Worm (Caenorhabditis elegans) whole organism, L1 larva: ENCODE results near the gene F46E10.3.

ENCODE experiments used
- C34B4.2 ChIP-seq: sonication (generic microtip); optimal IDR thresholded peaks from 2 replicates; lab custom pipeline; 2017; ENCODE audit warnings: mild to moderate bottlenecking, missing genetic modification characterization, missing compliant biosample characterization
- F16B12.6 ChIP-seq: fragments of 150-350 bp; optimal IDR thresholded peaks from 2 replicates; lab custom pipeline; 2014; ENCODE audit warnings: missing biosample characterization, missing genetic modification characterization
- alr-1 ChIP-seq: fragments of 200-800 bp; sonication (Bioruptor generic); optimal IDR thresholded peaks from 2 replicates; lab custom pipeline; 2018; ENCODE audit warnings: borderline replicate concordance, mild to moderate bottlenecking, missing genetic modification characterization, missing compliant biosample characterization
- blmp-1 ChIP-seq: fragments of 150-350 bp; optimal IDR thresholded peaks from 2 replicates; lab custom pipeline; 2014; ENCODE audit warnings: missing biosample characterization, missing genetic modification characterization
- ceh-63 ChIP-seq: fragments of 200-800 bp; sonication (Bioruptor generic); optimal IDR thresholded peaks from 2 replicates; lab custom pipeline; 2018; ENCODE audit warnings: mild to moderate bottlenecking, missing genetic modification characterization, missing compliant biosample characterization
- ceh-8 ChIP-seq: fragments of 200-800 bp; sonication (Bioruptor generic); optimal IDR thresholded peaks from 2 replicates; lab custom pipeline; 2018; ENCODE audit warnings: mild to moderate bottlenecking, missing genetic modification characterization, moderate library complexity, missing compliant biosample characterization
- ceh-82 ChIP-seq, 3 experiments: fragments of 150-350 bp in 1 of 3; sonication (generic microtip) in 2 of 3; optimal IDR thresholded peaks; 2 replicates each; lab custom pipeline; 2014 to 2017; ENCODE audit warnings: missing biosample characterization in 3 of 3, missing genetic modification characterization in 3 of 3
- ceh-88 ChIP-seq: fragments of 200-800 bp; sonication (Bioruptor generic); IDR thresholded peaks from 2 replicates; pipeline ENCODE4 v1.3.6; 2022; ENCODE audit warnings: missing genetic modification characterization, missing compliant biosample characterization
- efl-1 ChIP-seq, 4 experiments: fragments of 150-350 bp; optimal IDR thresholded peaks in 3 of 4; peaks in 1 of 4; 1 replicate in 1 of 4; 2 replicates in 3 of 4; lab custom pipeline; 2014; ENCODE audit warnings: missing biosample characterization in 2 of 4, missing genetic modification characterization in 2 of 4, missing genetic modification reagents in 2 of 4
- egl-27 ChIP-seq, 2 experiments: fragments of 150-350 bp in 1 of 2; sonication (generic microtip); optimal IDR thresholded peaks; 3 replicates each; lab custom pipeline; 2017 to 2018; ENCODE audit warnings: missing biosample characterization in 2 of 2, missing genetic modification characterization in 2 of 2, missing genetic modification reagents in 2 of 2
- elt-3 ChIP-seq, 6 experiments: fragments of 150-350 bp in 1 of 6; sonication (generic microtip); optimal IDR thresholded peaks; 2 replicates each; lab custom pipeline; 2017 to 2018; ENCODE audit warnings: missing biosample characterization in 6 of 6, missing genetic modification characterization in 6 of 6, inconsistent platforms in 1 of 6
- ets-5 ChIP-seq: fragments of 200-800 bp; sonication (Bioruptor generic); IDR thresholded peaks from 2 replicates; pipeline ENCODE4 v1.3.6; 2022; ENCODE audit warnings: missing genetic modification characterization, missing compliant biosample characterization
- fkh-4 ChIP-seq: sonication (generic microtip); optimal IDR thresholded peaks from 2 replicates; lab custom pipeline; 2016; ENCODE audit warnings: missing compliant biosample characterization, missing genetic modification characterization, borderline replicate concordance
- fkh-8 ChIP-seq: sonication (generic microtip); optimal IDR thresholded peaks from 2 replicates; lab custom pipeline; 2016; ENCODE audit warnings: mild to moderate bottlenecking, missing genetic modification characterization, missing compliant biosample characterization
- fos-1 ChIP-seq: fragments of 150-350 bp; optimal IDR thresholded peaks from 2 replicates; lab custom pipeline; 2014; ENCODE audit warnings: missing biosample characterization, missing genetic modification characterization
- hpl-2 ChIP-seq: fragments of 150-350 bp; optimal IDR thresholded peaks from 2 replicates; lab custom pipeline; 2014; ENCODE audit warnings: missing biosample characterization, missing genetic modification reagents, missing genetic modification characterization
- isw-1 ChIP-seq: fragments of 200-800 bp; sonication (Bioruptor generic); IDR thresholded peaks from 2 replicates; pipeline ENCODE4 v1.3.6; 2022; ENCODE audit warnings: missing genetic modification characterization, missing compliant biosample characterization
- lin-14 ChIP-seq: fragments of 200-800 bp; sonication (Bioruptor generic); optimal IDR thresholded peaks from 2 replicates; lab custom pipeline; 2018; ENCODE audit warnings: mild to moderate bottlenecking, missing genetic modification characterization, moderate library complexity, missing compliant biosample characterization
- lin-15B ChIP-seq: fragments of 150-350 bp; sonication (generic microtip); optimal IDR thresholded peaks from 3 replicates; lab custom pipeline; 2014; ENCODE audit warnings: missing biosample characterization, missing genetic modification characterization
- lin-35 ChIP-seq, 2 experiments: fragments of 150-350 bp; optimal IDR thresholded peaks; 2 replicates each; lab custom pipeline; 2014; ENCODE audit warnings: missing biosample characterization in 2 of 2, missing genetic modification characterization in 2 of 2, missing genetic modification reagents in 2 of 2
- lin-39 ChIP-seq: fragments of 150-350 bp; optimal IDR thresholded peaks from 2 replicates; lab custom pipeline; 2014; ENCODE audit warnings: missing biosample characterization, missing genetic modification reagents, missing genetic modification characterization
- lsy-2 ChIP-seq, 2 experiments: fragments of 150-350 bp; optimal IDR thresholded peaks; 2 replicates each; lab custom pipeline; 2014; ENCODE audit warnings: missing biosample characterization in 2 of 2, missing genetic modification characterization in 2 of 2
- mep-1 ChIP-seq: fragments of 150-350 bp; optimal IDR thresholded peaks from 2 replicates; lab custom pipeline; 2014; ENCODE audit warnings: missing biosample characterization, missing genetic modification characterization
- nhr-19 ChIP-seq: fragments of 200-800 bp; sonication (Bioruptor generic); conservative IDR thresholded peaks from 2 replicates; pipeline ENCODE4 v1.3.6; 2022; ENCODE audit warnings: missing genetic modification characterization, missing compliant biosample characterization
- nhr-28 ChIP-seq: fragments of 150-350 bp; optimal IDR thresholded peaks from 2 replicates; lab custom pipeline; 2014; ENCODE audit warnings: missing biosample characterization, missing genetic modification characterization
- nhr-47 ChIP-seq: sonication (generic microtip); optimal IDR thresholded peaks from 2 replicates; lab custom pipeline; 2016; ENCODE audit warnings: mild to moderate bottlenecking, missing genetic modification characterization, moderate library complexity, missing compliant biosample characterization
- nhr-71 ChIP-seq: sonication (generic microtip); optimal IDR thresholded peaks from 2 replicates; lab custom pipeline; 2016; ENCODE audit warnings: mild to moderate bottlenecking, missing genetic modification characterization, moderate library complexity, missing compliant biosample characterization
- nhr-76 ChIP-seq: sonication (generic microtip); optimal IDR thresholded peaks from 2 replicates; lab custom pipeline; 2017; ENCODE audit warnings: missing biosample characterization, missing genetic modification characterization
- nhr-77 ChIP-seq: fragments of 150-350 bp; optimal IDR thresholded peaks from 2 replicates; lab custom pipeline; 2014; ENCODE audit warnings: missing biosample characterization, missing genetic modification characterization
- nhr-84 ChIP-seq: sonication (generic microtip); optimal IDR thresholded peaks from 2 replicates; lab custom pipeline; 2017; ENCODE audit warnings: missing biosample characterization, missing genetic modification characterization
- nhr-85 ChIP-seq: sonication (generic microtip); peaks from one replicate; lab custom pipeline; 2016; ENCODE audit warnings: missing genetic modification characterization, inconsistent platforms, missing compliant biosample characterization
- nhr-90 ChIP-seq: sonication (generic microtip); optimal IDR thresholded peaks from 2 replicates; lab custom pipeline; 2016; ENCODE audit warnings: mild to moderate bottlenecking, missing genetic modification characterization, missing compliant biosample characterization; ENCODE audit not compliant: poor library complexity
- pag-3 ChIP-seq: sonication (generic microtip); optimal IDR thresholded peaks from 2 replicates; lab custom pipeline; 2017; ENCODE audit warnings: missing genetic modification characterization, mild to moderate bottlenecking, missing compliant biosample characterization, antibody characterized with exemption, borderline replicate concordance; ENCODE audit not compliant: insufficient read depth
- pax-3 ChIP-seq: fragments of 200-800 bp; sonication (Bioruptor generic); optimal IDR thresholded peaks from 2 replicates; lab custom pipeline; 2018; ENCODE audit warnings: mild to moderate bottlenecking, missing genetic modification characterization, moderate library complexity, missing compliant biosample characterization
- skn-1 ChIP-seq: fragments of 150-350 bp; optimal IDR thresholded peaks from 2 replicates; lab custom pipeline; 2014; ENCODE audit warnings: missing biosample characterization, missing genetic modification characterization
- sox-4 ChIP-seq: sonication (generic microtip); optimal IDR thresholded peaks from 2 replicates; lab custom pipeline; 2016; ENCODE audit warnings: missing genetic modification characterization, missing compliant biosample characterization
- sup-37 ChIP-seq: fragments of 200-800 bp; sonication (Bioruptor generic); optimal IDR thresholded peaks from 2 replicates; lab custom pipeline; 2018; ENCODE audit warnings: mild to moderate bottlenecking, missing genetic modification characterization, missing compliant biosample characterization
- swsn-7 ChIP-seq: sonication (generic microtip); optimal IDR thresholded peaks from 2 replicates; lab custom pipeline; 2016; ENCODE audit warnings: missing genetic modification characterization, missing compliant biosample characterization
- unc-130 ChIP-seq: fragments of 150-350 bp; optimal IDR thresholded peaks from 2 replicates; lab custom pipeline; 2017; ENCODE audit warnings: missing biosample characterization, missing genetic modification characterization, inconsistent platforms
- unc-98 ChIP-seq: fragments of 200-800 bp; sonication (Bioruptor generic); IDR thresholded peaks from 2 replicates; pipeline ENCODE4 v1.3.6; 2022; ENCODE audit warnings: missing genetic modification characterization, missing compliant biosample characterization
- vab-15 ChIP-seq: sonication (generic microtip); optimal IDR thresholded peaks from 2 replicates; lab custom pipeline; 2017; ENCODE audit warnings: missing genotype, mild to moderate bottlenecking, missing genetic modification characterization, missing compliant biosample characterization
- xbp-1 ChIP-seq: sonication (generic microtip); optimal IDR thresholded peaks from 2 replicates; lab custom pipeline; 2016; ENCODE audit warnings: missing genetic modification characterization, missing compliant biosample characterization
- zip-4 ChIP-seq: fragments of 200-800 bp; sonication (Bioruptor generic); optimal IDR thresholded peaks from 2 replicates; lab custom pipeline; 2018; ENCODE audit warnings: mild to moderate bottlenecking, missing genetic modification characterization, moderate library complexity, missing compliant biosample characterization

The F46E10.3 gene

ce11 chrV:6508703-6509102, 9.4 kb upstream of the F46E10.3 start, which contains the start of gene ubh-3:
Gene ubh-3, minus strand, starts transcription at chrV:6508803.
- no peak for TF ChIP-seq unc-130
- TF ChIP-seq ets-5 (GFP tag; lab: Robert Waterston, UW): no peak
- TF ChIP-seq ceh-8: no peak
- TF ChIP-seq unc-98 (GFP tag; lab: Robert Waterston, UW): no peak
- no peak for TF ChIP-seq egl-27 (tag; optimal IDR thresholded peaks at IDR 0.05; lab: Kevin White, UChicago)
- TF ChIP-seq swsn-7: no peak
- no peak for TF ChIP-seq fkh-4 (tag; lab: Kevin White, UChicago)
- TF ChIP-seq skn-1: no peak
- TF ChIP-seq fos-1: no peak
- no peak for TF ChIP-seq zip-4 (GFP tag; lab: Kevin White, UChicago)
- no peak for TF ChIP-seq isw-1
- no peak for TF ChIP-seq ceh-63 (GFP tag; lab: Kevin White, UChicago)
- no peak for TF ChIP-seq nhr-84 (tag; lab: Kevin White, UChicago)
- TF ChIP-seq sox-4 (tag; lab: Kevin White, UChicago): no peak
- no peak for TF ChIP-seq nhr-90
- no peak for TF ChIP-seq C34B4.2 (tag; lab: Kevin White, UChicago)

ce11 chrV:6509717-6510116, 8.4 kb upstream of the F46E10.3 start, which contains the start of gene ubh-2:
Gene ubh-2, minus strand, starts transcription at chrV:6509817.
- no peak for TF ChIP-seq nhr-47 (tag; lab: Kevin White, UChicago)
- TF ChIP-seq lin-39 (tag; lab: Kevin White, UChicago): no peak
- no peak for TF ChIP-seq alr-1 (tag; lab: Kevin White, UChicago)
- TF ChIP-seq blmp-1 (tag; lab: Kevin White, UChicago): no peak
- no peak for TF ChIP-seq elt-3 (tag; optimal IDR thresholded peaks at IDR 0.05; lab: Kevin White, UChicago)
- TF ChIP-seq zip-4 (GFP tag; lab: Kevin White, UChicago): no peak
- TF ChIP-seq nhr-77 (tag; lab: Kevin White, UChicago): no peak
- no peak for TF ChIP-seq sox-4 (tag; lab: Kevin White, UChicago)
- TF ChIP-seq ceh-63 (GFP tag; lab: Kevin White, UChicago): no peak
- TF ChIP-seq unc-130: no peak
- TF ChIP-seq nhr-76 (tag; lab: Kevin White, UChicago): no peak
- TF ChIP-seq ceh-82 (tag; optimal IDR thresholded peaks at IDR 0.05; lab: Kevin White, UChicago): no peak
- TF ChIP-seq F16B12.6 (tag; lab: Kevin White, UChicago): no peak
- TF ChIP-seq pag-3 (tag; lab: Kevin White, UChicago): no peak
- TF ChIP-seq, all 84 proteins: peak for 0

ce11 chrV:6510622-6511021, 7.5 kb upstream of the F46E10.3 start:
- TF ChIP-seq nhr-28 (tag; lab: Kevin White, UChicago) (no peak), lsy-2 (tag; optimal IDR thresholded peaks at IDR 0.05; lab: Kevin White, UChicago) (peak in 1 of 2 experiments; percentile 50)

- TF ChIP-seq elt-3 (tag; optimal IDR thresholded peaks at IDR 0.05; lab: Kevin White, UChicago) (peak in 1 of 6 experiments; percentile 23), unc-98 (GFP tag; lab: Robert Waterston, UW) (no peak), efl-1 (optimal IDR thresholded peaks at IDR 0.05; lab: Kevin White, UChicago) (no peak), efl-1 (GFP tag; optimal IDR thresholded peaks at IDR 0.05 in 1 of 2; lab: Kevin White, UChicago) (peak in 1 of 2 experiments; percentile 24)
Measured at ce11 chrV:6511121-6511520, 7.0 kb upstream of the F46E10.3 start, which contains the start of gene ubh-1. Gene ubh-1, minus strand, starts transcription at chrV:6511409.

- TF ChIP-seq vab-15 (tag; lab: Kevin White, UChicago): no peak
- TF ChIP-seq blmp-1 (tag; lab: Kevin White, UChicago): peak; percentile 94
- no peak for TF ChIP-seq ceh-88
- no peak for TF ChIP-seq pax-3 (tag; lab: Kevin White, UChicago)
- no peak for TF ChIP-seq fkh-8 (tag; lab: Kevin White, UChicago)
- no peak for TF ChIP-seq mep-1
- TF ChIP-seq xbp-1: peak; percentile 22
- no peak for TF ChIP-seq nhr-71 (tag; lab: Kevin White, UChicago)
- no peak for TF ChIP-seq efl-1 (optimal IDR thresholded peaks at IDR 0.05; lab: Kevin White, UChicago)
- peak in 1 of 2 experiments; percentile 59 for TF ChIP-seq efl-1 (GFP tag; optimal IDR thresholded peaks at IDR 0.05 in 1 of 2; lab: Kevin White, UChicago)
- TF ChIP-seq lin-14 (GFP tag; lab: Kevin White, UChicago): peak; percentile 72
- no peak for TF ChIP-seq lin-35 (GFP tag; optimal IDR thresholded peaks at IDR 0.05; lab: Kevin White, UChicago)
- TF ChIP-seq lin-15B: no peak
- no peak for TF ChIP-seq nhr-76 (tag; lab: Kevin White, UChicago)
- no peak for TF ChIP-seq sup-37 (GFP tag; lab: Kevin White, UChicago)
- TF ChIP-seq nhr-85: no peak
- TF ChIP-seq nhr-19: no peak
- no peak for TF ChIP-seq ceh-63 (GFP tag; lab: Kevin White, UChicago)
- peak in 1 of 6 experiments; percentile 32 for TF ChIP-seq elt-3 (tag; optimal IDR thresholded peaks at IDR 0.05; lab: Kevin White, UChicago)
- TF ChIP-seq hpl-2 (GFP tag; lab: Kevin White, UChicago): no peak
- no peak for TF ChIP-seq zip-4 (GFP tag; lab: Kevin White, UChicago)
Measured at ce11 chrV:6513356-6513755, 4.7 kb upstream of the F46E10.3 start.
